Worm (Caenorhabditis elegans) whole organism, L4/young adult: ENCODE results near the gene agt-1.

Source experiments
- W03F9.2 ChIP-seq: fragments of 150-350 bp; optimal IDR thresholded peaks from 2 replicates; lab custom pipeline; 2014; ENCODE audit warnings: missing biosample characterization, missing genetic modification characterization
- dao-5 ChIP-seq: sonication (generic microtip); optimal IDR thresholded peaks from 2 replicates; lab custom pipeline; 2016; ENCODE audit warnings: missing genotype, missing genetic modification characterization, moderate library complexity, missing compliant biosample characterization
- him-1 ChIP-seq: sonication (generic microtip); optimal IDR thresholded peaks from 2 replicates; lab custom pipeline; 2016; ENCODE audit warnings: missing genotype, missing genetic modification reagents, missing genetic modification characterization, missing compliant biosample characterization

Gene agt-1

DNA sequence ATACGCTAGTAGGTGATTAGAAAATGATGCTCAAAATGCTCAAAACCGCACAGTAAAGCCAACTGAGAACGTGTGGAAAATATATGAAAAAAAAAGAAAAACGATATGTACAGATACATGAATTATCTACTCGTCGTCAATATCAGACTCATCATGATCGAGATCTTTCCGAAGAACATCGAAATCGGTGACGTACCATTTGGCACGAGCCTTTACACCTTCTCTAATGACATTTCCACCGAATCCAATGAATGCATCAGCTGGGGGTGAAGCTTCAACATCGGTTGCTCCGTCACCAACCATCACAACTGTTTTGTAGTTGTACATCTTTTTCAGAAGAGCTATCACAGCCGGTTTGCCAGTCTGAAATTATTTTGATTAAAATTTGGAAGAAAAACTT is 20.0 kb upstream of the agt-1 start:
- TF ChIP-seq W03F9.2, result no peak
- no peak for TF ChIP-seq him-1 (tag; lab: Kevin White, UChicago)
- no peak for TF ChIP-seq dao-5 (tag; lab: Kevin White, UChicago)

DNA sequence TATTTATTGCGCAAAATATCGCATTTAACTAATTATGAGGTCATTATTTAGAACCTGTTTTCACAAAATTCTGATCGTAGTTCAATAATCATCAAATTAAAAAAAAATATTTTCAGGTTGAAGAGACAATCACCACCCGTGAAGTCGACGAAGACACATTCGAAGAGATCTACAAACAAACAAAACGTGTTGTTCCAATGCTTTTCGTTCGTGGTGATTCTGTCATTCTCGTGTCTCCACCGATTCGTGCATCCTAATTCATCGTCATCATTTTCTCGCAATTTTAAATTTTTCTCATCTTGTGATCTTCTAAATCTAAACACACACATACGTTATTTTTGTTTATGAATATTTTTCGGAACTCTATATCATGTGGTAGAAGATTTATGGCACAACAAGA is 19.6 kb upstream of the agt-1 start:
- TF ChIP-seq him-1 (tag; lab: Kevin White, UChicago) (peak; percentile 42), W03F9.2 (no peak)

DNA sequence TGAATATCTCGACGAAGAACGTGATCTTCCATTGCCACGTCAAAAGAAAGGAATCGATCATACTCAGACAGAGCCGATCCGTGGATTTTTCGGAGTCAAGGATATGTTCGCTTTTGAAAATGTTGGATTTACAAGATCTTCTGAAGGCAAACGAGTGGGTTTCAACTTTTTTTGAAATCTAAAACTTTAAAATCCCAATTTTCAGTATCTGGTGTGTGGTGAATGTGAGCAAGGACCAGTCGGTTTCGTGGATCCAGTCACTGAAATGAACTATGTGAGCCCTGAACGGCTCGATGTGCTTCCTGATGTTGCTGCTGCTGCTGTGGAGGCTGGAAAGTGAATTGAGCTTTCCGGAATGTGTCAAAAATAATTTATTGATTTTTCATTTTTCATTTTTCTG is 17.7 kb upstream of the agt-1 start, which contains the start of gene lsm-3:
Gene lsm-3 (plus strand): TSS at position 301 of the 400 bp plus-strand sequence.
- TF ChIP-seq dao-5 (tag; lab: Kevin White, UChicago) (no peak), W03F9.2 (no peak), him-1 (tag; lab: Kevin White, UChicago) (no peak)

DNA sequence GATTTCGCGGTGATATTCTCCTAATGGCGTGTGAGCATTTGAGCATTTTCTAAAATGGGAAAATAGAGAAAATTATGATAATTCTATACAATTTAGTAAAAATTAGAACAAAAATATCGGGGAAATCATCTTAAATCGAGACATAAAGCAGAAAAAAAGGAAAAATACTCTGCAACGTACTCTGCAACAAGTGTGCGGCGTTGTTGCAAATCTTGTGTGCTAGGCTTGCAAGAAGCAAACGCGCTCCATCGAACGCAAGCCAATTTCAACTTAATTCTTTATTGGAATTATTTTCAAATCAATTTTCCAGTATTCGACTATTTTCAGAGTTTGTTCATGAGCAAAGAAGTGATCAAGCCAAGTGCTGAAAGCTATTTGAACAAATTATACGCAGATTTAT is 16.8 kb upstream of the agt-1 start, which contains the start of the genes Y62E10A.20, Y62E10A.23 and mdt-9:
Gene Y62E10A.20 (minus strand): TSS at position 49 of the 400 bp plus-strand sequence.
Gene Y62E10A.23 (plus strand): TSS at position 282 of the 400 bp plus-strand sequence.
Gene mdt-9 (plus strand): TSS at position 338 of the 400 bp plus-strand sequence.
- TF ChIP-seq him-1 (tag; lab: Kevin White, UChicago) (peak; percentile 22), W03F9.2 (peak; percentile 85), dao-5 (tag; lab: Kevin White, UChicago) (no peak)

DNA sequence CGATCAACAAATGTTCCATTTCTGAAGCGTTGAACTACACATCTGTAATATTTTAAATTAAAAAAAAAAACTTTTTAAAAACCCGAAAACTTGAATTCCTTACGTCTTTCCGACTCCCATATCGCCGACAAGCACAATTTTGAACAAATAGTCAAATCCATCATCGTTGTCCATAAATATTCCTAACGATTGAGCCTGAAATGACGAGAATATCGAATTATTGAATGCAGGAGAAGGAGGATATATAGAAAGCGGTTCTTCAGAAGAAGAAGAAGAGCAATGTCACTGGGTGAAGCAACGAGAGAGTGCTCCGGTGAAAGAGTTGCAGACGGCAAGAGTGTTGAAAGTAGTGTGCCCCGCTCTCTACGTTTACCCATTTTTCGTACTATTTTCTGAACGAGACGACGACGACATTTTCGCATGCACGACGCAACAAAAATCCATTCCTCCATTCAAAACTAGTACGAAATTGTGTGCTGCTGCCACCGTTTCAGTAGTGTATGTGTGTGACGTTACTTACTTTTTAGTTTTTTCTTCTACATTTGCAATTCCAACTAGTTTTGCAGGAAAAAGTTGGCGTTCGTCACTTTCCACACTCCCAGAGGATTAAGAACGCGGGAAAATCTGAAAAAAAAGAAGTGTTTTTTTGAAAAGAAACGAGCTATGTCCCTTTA is 14.7 kb upstream of the agt-1 start, which contains the start of gene rab-19:
Gene rab-19 (minus strand): TSS at position 624 of the 674 bp plus-strand sequence.
- TF ChIP-seq him-1 (tag; lab: Kevin White, UChicago), result no peak
- no peak for TF ChIP-seq W03F9.2
- no peak for TF ChIP-seq dao-5 (tag; lab: Kevin White, UChicago)

DNA sequence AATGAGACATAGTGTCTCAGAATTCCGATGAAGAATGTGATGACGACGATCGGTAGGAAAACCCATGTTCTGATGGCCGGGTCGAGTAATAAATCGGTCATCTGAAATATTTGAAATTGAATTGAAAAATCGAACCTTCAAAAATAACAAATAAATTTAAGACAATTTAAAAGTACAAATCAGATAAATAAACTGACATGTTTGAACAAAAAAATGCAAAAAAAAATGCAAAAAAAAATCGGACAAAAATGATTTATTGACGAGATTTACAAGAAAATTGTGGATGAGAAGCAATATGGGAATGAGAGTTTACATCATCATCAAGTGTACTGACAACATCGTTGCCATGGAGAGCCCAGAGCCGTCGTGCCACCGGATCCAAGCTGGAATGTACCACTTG is 12.6 kb upstream of the agt-1 start, which contains the start of gene emc-3:
Gene emc-3 (minus strand): TSS at position 101 of the 400 bp plus-strand sequence.
- no peak for TF ChIP-seq him-1 (tag; lab: Kevin White, UChicago)
- no peak for TF ChIP-seq W03F9.2
- TF ChIP-seq dao-5 (tag; lab: Kevin White, UChicago), result no peak

DNA sequence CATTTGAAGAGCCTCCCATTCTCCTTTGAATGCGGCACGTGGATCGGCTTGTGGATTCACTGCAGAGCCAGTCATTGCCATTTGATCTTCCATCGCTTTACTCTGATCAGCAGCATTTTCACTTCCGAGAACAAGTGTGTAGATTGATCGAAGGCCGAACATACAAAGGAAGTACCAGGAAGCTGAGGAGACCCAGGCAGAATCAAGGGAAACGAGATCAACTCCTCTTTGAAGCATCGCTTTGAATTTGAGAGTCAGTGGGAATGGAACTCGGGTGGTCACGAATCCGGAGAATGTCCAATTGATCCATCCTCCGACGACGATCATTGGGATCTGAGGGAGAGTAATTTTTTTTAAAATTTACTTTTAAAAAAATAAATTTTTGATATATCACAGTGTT is 11.3 kb upstream of the agt-1 start:
- TF ChIP-seq him-1 (tag; lab: Kevin White, UChicago) (no peak), dao-5 (tag; lab: Kevin White, UChicago) (no peak), W03F9.2 (no peak)

DNA sequence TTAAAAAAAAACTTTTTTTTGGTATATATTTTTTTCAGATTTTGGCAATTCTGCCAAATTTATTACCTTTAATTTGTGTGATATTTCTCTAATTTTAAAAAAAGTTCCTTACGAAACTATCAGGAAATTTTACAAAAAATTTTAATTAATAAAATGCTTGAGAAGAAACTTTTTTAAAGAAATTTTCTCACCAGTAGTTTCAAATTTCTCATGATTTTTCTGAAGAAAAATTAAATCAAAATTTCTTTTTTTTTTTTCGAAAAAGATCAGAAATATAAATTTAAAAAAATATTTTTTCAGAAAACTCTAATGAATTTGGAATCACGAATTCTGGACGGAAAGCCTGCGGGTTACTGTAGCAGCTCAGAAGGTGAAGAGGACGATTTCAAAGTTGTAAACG is 8.5 kb upstream of the agt-1 start, which contains the start of gene mau-8:
Gene mau-8 (plus strand): TSS at position 301 of the 400 bp plus-strand sequence.
- no peak for TF ChIP-seq him-1 (tag; lab: Kevin White, UChicago)
- no peak for TF ChIP-seq dao-5 (tag; lab: Kevin White, UChicago)
- no peak for TF ChIP-seq W03F9.2

DNA sequence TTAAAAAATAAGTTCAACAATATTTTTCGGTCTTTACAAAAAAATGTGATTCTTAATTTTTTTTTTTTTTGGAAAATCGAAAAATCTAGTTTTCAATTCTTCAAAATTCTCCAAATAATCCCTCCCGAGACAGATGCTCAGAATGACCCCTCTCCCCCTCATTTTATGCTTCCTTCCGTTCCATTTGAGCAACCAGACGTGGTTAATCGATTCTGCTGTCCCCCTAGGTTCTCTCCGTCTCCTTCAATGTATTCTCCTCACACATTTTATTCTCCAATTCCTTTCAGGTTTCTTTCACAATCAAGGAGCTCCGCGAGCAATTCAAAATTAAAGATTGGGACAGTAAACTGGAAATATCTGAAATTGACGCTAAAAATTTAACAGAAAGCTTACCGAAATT is 5.7 kb upstream of the agt-1 start:
- no peak for TF ChIP-seq dao-5 (tag; lab: Kevin White, UChicago)
- no peak for TF ChIP-seq him-1 (tag; lab: Kevin White, UChicago)

DNA sequence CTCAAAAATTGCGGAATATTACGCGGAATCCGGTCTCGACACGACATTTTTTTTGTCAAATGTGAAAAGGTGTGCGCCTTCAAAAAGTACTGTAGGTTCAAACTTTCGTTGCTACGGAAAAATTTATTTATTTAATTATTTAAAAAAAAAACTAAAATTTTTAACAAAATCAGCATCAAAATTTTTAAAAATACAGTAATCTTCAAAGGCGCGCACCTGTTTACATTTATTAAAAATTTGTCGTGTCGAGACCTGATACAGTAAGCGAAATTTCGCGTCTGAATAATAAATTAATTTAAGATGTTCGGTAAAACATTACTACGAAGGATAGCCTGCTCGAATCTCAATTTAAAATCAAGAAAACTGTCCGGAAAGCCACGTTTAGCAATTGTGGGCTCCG is 2.5 kb upstream of the agt-1 start, which contains the start of gene Y62E10A.6:
Gene Y62E10A.6 (plus strand): TSS at position 301 of the 400 bp plus-strand sequence.
- TF ChIP-seq dao-5 (tag; lab: Kevin White, UChicago) (no peak), him-1 (tag; lab: Kevin White, UChicago) (no peak), W03F9.2 (no peak)

DNA sequence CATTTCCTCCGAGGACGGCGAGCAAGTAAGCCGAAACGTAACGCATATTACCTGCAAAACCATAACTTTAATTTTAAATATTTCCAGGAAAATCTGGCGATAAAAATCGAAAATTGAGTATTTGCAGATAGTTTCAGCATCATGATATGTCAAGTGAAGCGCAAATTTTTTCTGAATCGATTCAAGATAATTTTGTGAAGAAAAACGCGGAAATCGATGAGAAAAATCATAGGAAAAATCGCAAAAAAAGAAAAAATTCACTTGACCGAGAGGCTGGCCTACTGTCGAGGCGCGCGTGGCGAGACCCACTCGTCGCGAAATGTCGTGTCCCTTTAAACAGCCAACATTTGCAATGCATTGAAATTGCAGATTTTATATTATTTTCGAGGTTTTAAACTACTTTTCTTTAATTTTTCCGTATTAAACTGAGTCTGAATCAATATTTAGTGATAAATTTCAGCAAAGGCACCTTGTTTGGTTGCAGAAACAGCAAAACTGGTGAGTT is 1.1 kb upstream of the agt-1 start, which contains the start of the genes rla-2, popl-7 and Y62E10A.24:
Gene rla-2 (minus strand): TSS at position 51 of the 505 bp plus-strand sequence.
Gene popl-7 (plus strand): TSS at position 455 of the 505 bp plus-strand sequence.
Gene Y62E10A.24 (plus strand): TSS at position 476 of the 505 bp plus-strand sequence.
- TF ChIP-seq dao-5 (tag; lab: Kevin White, UChicago) (no peak), W03F9.2 (no peak), him-1 (tag; lab: Kevin White, UChicago) (no peak)

DNA sequence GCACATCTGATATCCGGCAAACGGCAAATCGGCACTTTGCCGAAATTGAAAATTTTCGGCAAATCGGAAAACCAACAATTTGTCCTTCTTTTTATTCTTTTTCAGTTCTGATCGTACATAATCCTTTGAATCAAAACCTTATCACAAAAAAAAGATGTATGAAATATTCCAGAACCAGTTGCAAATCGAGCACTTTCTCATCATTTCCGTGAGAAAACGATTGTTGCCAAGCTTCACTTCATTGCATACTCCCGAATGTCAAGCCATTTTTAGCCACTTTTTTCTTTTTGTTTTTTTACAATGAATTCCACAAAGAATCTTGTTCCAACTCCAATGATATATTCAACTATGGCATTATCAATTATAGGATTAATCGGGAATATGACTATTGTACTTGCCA is 4.3 kb downstream of the agt-1 start, which contains the start of gene srsx-25:
Gene srsx-25 (plus strand): TSS at position 301 of the 400 bp plus-strand sequence.
- TF ChIP-seq dao-5 (tag; lab: Kevin White, UChicago), result no peak

DNA sequence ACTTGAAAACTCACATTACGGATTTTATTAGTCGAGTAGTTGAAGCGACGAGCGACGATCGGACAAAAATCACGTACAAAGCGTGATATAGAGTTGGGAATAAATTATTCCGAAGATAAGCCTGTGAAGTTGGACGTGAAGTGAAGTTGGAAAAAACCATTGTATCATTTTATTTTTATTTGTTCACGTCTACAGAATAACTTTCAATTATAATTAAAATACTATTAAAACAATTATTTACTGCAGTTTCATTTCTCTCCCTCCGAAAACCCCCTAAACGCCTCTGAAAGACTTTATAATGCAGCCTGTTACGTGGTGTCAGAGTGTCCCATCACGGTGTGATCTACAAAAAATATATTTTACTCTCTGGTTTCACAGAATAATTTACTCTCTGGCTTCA is 9.1 kb downstream of the agt-1 start, which contains the start of gene Y62E10A.3:
Gene Y62E10A.3 (minus strand): TSS at position 101 of the 400 bp plus-strand sequence.
- no peak for TF ChIP-seq him-1 (tag; lab: Kevin White, UChicago)
- TF ChIP-seq dao-5 (tag; lab: Kevin White, UChicago), result no peak
- TF ChIP-seq W03F9.2, result no peak

DNA sequence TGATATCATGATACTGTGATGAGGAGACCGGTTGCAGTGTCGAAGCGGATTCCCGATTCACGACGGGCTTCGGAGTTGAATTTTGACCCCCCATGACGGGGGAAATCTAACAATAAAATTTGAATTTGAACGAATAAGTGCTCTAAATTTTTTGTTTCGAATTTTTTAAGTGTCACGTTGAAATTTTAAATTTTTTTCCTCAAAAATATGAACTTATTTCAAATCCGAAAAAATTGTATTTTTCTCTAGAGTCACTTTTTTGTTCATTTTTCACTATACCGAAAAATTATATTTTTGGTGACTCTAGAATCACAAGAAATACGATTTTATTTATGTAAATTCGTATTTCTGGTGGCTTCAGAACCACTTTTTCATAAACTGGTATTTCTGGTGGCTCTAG is 10.7 kb downstream of the agt-1 start, which contains the start of gene W02A2.8:
Gene W02A2.8 (minus strand): TSS at position 101 of the 400 bp plus-strand sequence.
- no peak for TF ChIP-seq W03F9.2
- no peak for TF ChIP-seq dao-5 (tag; lab: Kevin White, UChicago)
- TF ChIP-seq him-1 (tag; lab: Kevin White, UChicago), result no peak
